Fruit fly (Drosophila melanogaster) whole organism, adult: ENCODE data around the gene CG7888.

ENCODE experiments used
- CG12768 ChIP-seq: fragments of 200-800 bp; sonication (Bioruptor generic); optimal IDR thresholded peaks from 2 replicates; lab custom pipeline; 2017; ENCODE audit warnings: missing biosample characterization, missing genetic modification characterization, mild to moderate bottlenecking, moderate library complexity, missing genetic modification reagents
- CG7101 ChIP-seq: fragments of 200-800 bp; sonication (Bioruptor generic); optimal IDR thresholded peaks from 2 replicates; lab custom pipeline; 2018; ENCODE audit warnings: missing biosample characterization, mild to moderate bottlenecking, missing genetic modification characterization, moderate library complexity
- Hr96 ChIP-seq: fragments of 200-800 bp; sonication (Bioruptor generic); optimal IDR thresholded peaks from 2 replicates; lab custom pipeline; 2016; ENCODE audit warnings: missing biosample characterization, missing genetic modification characterization
- Mnt ChIP-seq: fragments of 200-800 bp; sonication (Bioruptor generic); optimal IDR thresholded peaks from 2 replicates; lab custom pipeline; 2016; ENCODE audit warnings: missing biosample characterization, mild to moderate bottlenecking, missing genetic modification characterization

- no peak for TF ChIP-seq CG7101
- TF ChIP-seq Hr96 (GFP tag; lab: Kevin White, UChicago): no peak
- TF ChIP-seq Mnt: no peak
- TF ChIP-seq CG12768 (GFP tag; lab: Kevin White, UChicago): no peak
These were observed 29.8 kb downstream of the CG7888 start for dm6 chr3L:11083605-11084004.
